Worm (Caenorhabditis elegans) whole organism, L2 larva: ENCODE results near the gene C01G10.5.

ENCODE experiments used
- C34F6.9 ChIP-seq: fragments of 150-350 bp; optimal IDR thresholded peaks from 2 replicates; lab custom pipeline; 2014; ENCODE audit warnings: missing biosample characterization, missing genetic modification characterization
- F13H6.1 ChIP-seq: sonication (generic microtip); optimal IDR thresholded peaks from 2 replicates; lab custom pipeline; 2016; ENCODE audit warnings: missing genetic modification characterization, missing compliant biosample characterization
- R02D3.7 ChIP-seq: fragments of 150-350 bp; optimal IDR thresholded peaks from 2 replicates; lab custom pipeline; 2014; ENCODE audit warnings: missing biosample characterization, missing genetic modification characterization
- Y55F3AM.14 ChIP-seq: fragments of 200-800 bp; sonication (Bioruptor generic); optimal IDR thresholded peaks from 2 replicates; lab custom pipeline; 2018; ENCODE audit warnings: mild to moderate bottlenecking, missing genetic modification characterization, missing compliant biosample characterization
- ZK546.5 ChIP-seq: sonication (generic microtip); optimal IDR thresholded peaks from 2 replicates; lab custom pipeline; 2017; ENCODE audit warnings: missing biosample characterization, missing genetic modification characterization
- alr-1 ChIP-seq: fragments of 150-350 bp; optimal IDR thresholded peaks from 2 replicates; lab custom pipeline; 2014; ENCODE audit warnings: missing biosample characterization, missing genetic modification characterization
- aly-2 ChIP-seq: fragments of 150-350 bp; optimal IDR thresholded peaks from 2 replicates; lab custom pipeline; 2014; ENCODE audit warnings: missing biosample characterization, missing genetic modification characterization
- ama-1 ChIP-seq: fragments of 150-350 bp; optimal IDR thresholded peaks from 2 replicates; lab custom pipeline; 2018; ENCODE audit warnings: inconsistent platforms
- blmp-1 ChIP-seq: sonication (generic microtip); optimal IDR thresholded peaks from 2 replicates; lab custom pipeline; 2017; ENCODE audit warnings: missing genetic modification characterization, mild to moderate bottlenecking, missing compliant biosample characterization, antibody characterized with exemption, moderate library complexity; ENCODE audit not compliant: insufficient read depth
- ceh-16 ChIP-seq: fragments of 150-350 bp; optimal IDR thresholded peaks from 2 replicates; lab custom pipeline; 2014; ENCODE audit warnings: missing biosample characterization, missing genetic modification characterization
- ceh-82 ChIP-seq: fragments of 150-350 bp; optimal IDR thresholded peaks from 2 replicates; lab custom pipeline; 2014; ENCODE audit warnings: missing biosample characterization, missing genetic modification characterization
- crh-2 ChIP-seq: sonication (generic microtip); optimal IDR thresholded peaks from 2 replicates; lab custom pipeline; 2017; ENCODE audit warnings: missing biosample characterization, missing genetic modification characterization
- dmd-4 ChIP-seq: sonication (generic microtip); optimal IDR thresholded peaks from 2 replicates; lab custom pipeline; 2017; ENCODE audit warnings: missing biosample characterization, missing genetic modification characterization
- egl-27 ChIP-seq: sonication (generic microtip); optimal IDR thresholded peaks from 3 replicates; lab custom pipeline; 2017; ENCODE audit warnings: missing biosample characterization, missing genetic modification reagents, missing genetic modification characterization
- fos-1 ChIP-seq: fragments of 150-350 bp; optimal IDR thresholded peaks from 2 replicates; lab custom pipeline; 2014; ENCODE audit warnings: missing biosample characterization, missing genetic modification characterization
- gmeb-1 ChIP-seq: fragments of 150-350 bp; optimal IDR thresholded peaks from 2 replicates; lab custom pipeline; 2014; ENCODE audit warnings: missing biosample characterization, missing genetic modification characterization
- lin-11 ChIP-seq: fragments of 150-350 bp; sonication (generic microtip); optimal IDR thresholded peaks from 2 replicates; lab custom pipeline; 2014; ENCODE audit warnings: missing biosample characterization, missing genetic modification characterization, inconsistent platforms, mixed read lengths
- lin-39 ChIP-seq: fragments of 150-350 bp; optimal IDR thresholded peaks from 2 replicates; lab custom pipeline; 2014; ENCODE audit warnings: missing biosample characterization, missing genetic modification reagents, missing genetic modification characterization
- lsy-2 ChIP-seq, 2 experiments: fragments of 150-350 bp in 1 of 2; sonication (generic microtip) in 1 of 2; optimal IDR thresholded peaks; 2 replicates each; lab custom pipeline; 2014 to 2017; ENCODE audit warnings: missing biosample characterization in 2 of 2, missing genetic modification characterization in 2 of 2
- nhr-11 ChIP-seq: fragments of 150-350 bp; optimal IDR thresholded peaks from 2 replicates; lab custom pipeline; 2014; ENCODE audit warnings: missing biosample characterization, missing genetic modification characterization
- nhr-129 ChIP-seq: fragments of 150-350 bp; optimal IDR thresholded peaks from 2 replicates; lab custom pipeline; 2014; ENCODE audit warnings: missing biosample characterization, missing genetic modification characterization
- nhr-21 ChIP-seq: fragments of 150-350 bp; optimal IDR thresholded peaks from 2 replicates; lab custom pipeline; 2014; ENCODE audit warnings: missing biosample characterization, missing genetic modification characterization
- nhr-23 ChIP-seq: fragments of 150-350 bp; optimal IDR thresholded peaks from 2 replicates; lab custom pipeline; 2014; ENCODE audit warnings: missing biosample characterization, missing genetic modification reagents, missing genetic modification characterization
- nhr-237 ChIP-seq: fragments of 150-350 bp; optimal IDR thresholded peaks from 2 replicates; lab custom pipeline; 2014; ENCODE audit warnings: missing biosample characterization, missing genetic modification characterization
- nhr-25 ChIP-seq: fragments of 150-350 bp; sonication (generic microtip); optimal IDR thresholded peaks from 3 replicates; lab custom pipeline; 2014; ENCODE audit warnings: missing biosample characterization, missing genetic modification characterization
- nhr-6 ChIP-seq: fragments of 150-350 bp; optimal IDR thresholded peaks from 2 replicates; lab custom pipeline; 2014; ENCODE audit warnings: missing biosample characterization, missing genetic modification characterization
- nhr-77 ChIP-seq: fragments of 150-350 bp; optimal IDR thresholded peaks from 2 replicates; lab custom pipeline; 2014; ENCODE audit warnings: missing biosample characterization, missing genetic modification characterization
- peb-1 ChIP-seq: fragments of 150-350 bp; optimal IDR thresholded peaks from 2 replicates; lab custom pipeline; 2014; ENCODE audit warnings: missing biosample characterization, missing genetic modification characterization
- skn-1 ChIP-seq: sonication (generic microtip); optimal IDR thresholded peaks from 2 replicates; lab custom pipeline; 2017; ENCODE audit warnings: missing biosample characterization, missing genetic modification characterization
- sma-9 ChIP-seq, 2 experiments: fragments of 150-350 bp in 1 of 2; sonication (generic microtip) in 1 of 2; optimal IDR thresholded peaks; 2 replicates each; lab custom pipeline; 2014 to 2016; ENCODE audit warnings: missing genetic modification characterization in 2 of 2, mild to moderate bottlenecking in 1 of 2, missing biosample characterization in 1 of 2, missing compliant biosample characterization in 1 of 2, missing genetic modification reagents in 1 of 2, moderate library complexity in 1 of 2
- snpc-4 ChIP-seq: fragments of 150-350 bp; optimal IDR thresholded peaks from 2 replicates; lab custom pipeline; 2014; ENCODE audit warnings: missing biosample characterization, missing genetic modification characterization
- unc-39 ChIP-seq: fragments of 150-350 bp; optimal IDR thresholded peaks from 2 replicates; lab custom pipeline; 2014; ENCODE audit warnings: missing biosample characterization, missing genetic modification characterization
- unc-55 ChIP-seq: fragments of 150-350 bp; sonication (generic microtip); optimal IDR thresholded peaks from 3 replicates; lab custom pipeline; 2014; ENCODE audit warnings: missing biosample characterization, missing genetic modification reagents, missing genetic modification characterization
- unc-62 ChIP-seq: fragments of 150-350 bp; optimal IDR thresholded peaks from 2 replicates; lab custom pipeline; 2014; ENCODE audit warnings: missing biosample characterization, missing genetic modification reagents, missing genetic modification characterization
- zag-1 ChIP-seq: fragments of 150-350 bp; optimal IDR thresholded peaks from 2 replicates; lab custom pipeline; 2014; ENCODE audit warnings: missing biosample characterization, missing genetic modification characterization
- ztf-11 ChIP-seq: sonication (generic microtip); optimal IDR thresholded peaks from 2 replicates; lab custom pipeline; 2017; ENCODE audit warnings: missing biosample characterization, missing genetic modification characterization
- ztf-4 ChIP-seq: fragments of 150-350 bp; optimal IDR thresholded peaks from 2 replicates; lab custom pipeline; 2014; ENCODE audit warnings: missing biosample characterization, missing genetic modification characterization

The C01G10.5 gene

DNA sequence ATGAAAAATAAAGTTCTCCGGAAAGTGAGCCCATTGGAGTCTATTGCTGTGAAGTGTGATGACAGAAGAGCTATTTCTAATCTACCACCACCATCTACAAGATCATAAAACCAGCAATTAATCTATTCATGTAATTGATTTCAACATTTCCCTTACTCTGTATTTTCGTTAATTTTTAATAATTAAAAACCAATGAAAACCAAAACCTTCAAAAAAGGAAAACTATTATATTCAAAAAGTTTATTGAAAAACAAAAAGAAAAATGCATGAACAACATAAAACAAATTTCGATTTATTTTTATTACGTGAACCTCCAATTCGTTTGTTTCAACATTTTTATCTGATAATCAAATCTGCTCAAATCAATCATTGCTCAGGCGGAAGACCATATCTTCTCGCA is 10.1 kb upstream of the C01G10.5 start, which contains the start of gene C01G10.1:
Gene C01G10.1 (plus strand): TSS at position 301 of the 400 bp plus-strand sequence.
- TF ChIP-seq unc-62 (GFP tag; lab: Kevin White, UChicago) (no peak), ceh-16 (no peak), crh-2 (tag; lab: Kevin White, UChicago) (no peak), snpc-4 (tag; lab: Kevin White, UChicago) (no peak)

DNA sequence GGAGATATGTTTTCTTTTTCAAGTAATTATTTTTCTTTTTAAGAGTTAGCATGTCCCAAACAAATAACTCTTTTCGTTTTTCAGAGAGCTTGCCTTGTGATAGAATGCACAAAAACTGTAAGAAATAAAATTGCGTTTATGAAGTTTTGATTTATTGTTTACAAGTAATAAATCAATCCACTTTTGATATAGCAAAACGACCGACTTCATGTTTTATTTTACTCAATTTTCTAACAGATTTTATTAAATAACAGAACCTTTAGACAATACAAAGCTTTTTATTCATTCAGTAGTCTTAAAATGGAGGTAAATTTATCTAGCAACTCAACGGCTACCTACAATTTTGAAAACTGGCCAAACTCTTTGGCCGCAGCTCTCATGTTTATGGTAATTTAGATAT is 5.4 kb upstream of the C01G10.5 start, which contains the start of gene srx-78:
Gene srx-78 (plus strand): TSS at position 301 of the 400 bp plus-strand sequence.
- TF ChIP-seq R02D3.7 (tag; lab: Kevin White, UChicago) (no peak), C34F6.9 (tag; lab: Kevin White, UChicago) (no peak), ceh-82 (no peak), ztf-4 (no peak), ceh-16 (no peak), crh-2 (tag; lab: Kevin White, UChicago) (no peak), F13H6.1 (no peak), nhr-11 (tag; lab: Kevin White, UChicago) (no peak), gmeb-1 (tag; lab: Kevin White, UChicago) (no peak), ztf-11 (tag; lab: Kevin White, UChicago) (no peak)

DNA sequence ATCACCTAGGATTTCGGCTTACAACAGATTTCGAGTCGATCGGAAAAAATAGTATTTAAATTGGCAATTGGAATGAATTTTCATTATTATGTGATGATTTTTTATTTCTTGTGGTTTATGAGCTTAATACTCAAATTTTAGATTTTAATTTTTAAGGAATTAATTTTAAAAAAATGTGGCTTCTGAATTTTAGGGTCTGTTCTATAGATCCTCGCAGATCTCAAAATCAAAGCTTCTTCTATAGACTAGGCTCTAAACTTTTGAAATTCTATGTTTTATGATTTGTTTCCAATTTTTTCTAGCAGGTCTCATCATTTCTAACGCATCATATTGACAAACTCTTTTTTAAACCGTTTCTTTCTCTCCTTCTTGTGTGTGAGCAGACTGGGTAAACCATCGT is 3.3 kb upstream of the C01G10.5 start, which contains the start of gene txt-12:
Gene txt-12 (plus strand): TSS at position 301 of the 400 bp plus-strand sequence.
- TF ChIP-seq unc-39 (tag; lab: Kevin White, UChicago) = no peak
- TF ChIP-seq nhr-25 (tag; lab: Kevin White, UChicago) = no peak
- no peak for TF ChIP-seq alr-1
- TF ChIP-seq nhr-77 (tag; lab: Kevin White, UChicago) = no peak
- TF ChIP-seq ZK546.5 (tag; lab: Kevin White, UChicago) = no peak
- TF ChIP-seq aly-2 (tag; lab: Kevin White, UChicago) = no peak
- no peak for TF ChIP-seq lsy-2 (tag; optimal IDR thresholded peaks at IDR 0.05; lab: Kevin White, UChicago)
- TF ChIP-seq nhr-129 = no peak
- no peak for TF ChIP-seq skn-1 (tag; lab: Kevin White, UChicago)
- TF ChIP-seq ceh-16 = no peak
- no peak for TF ChIP-seq crh-2 (tag; lab: Kevin White, UChicago)
- no peak for TF ChIP-seq nhr-6 (tag; lab: Kevin White, UChicago)
- TF ChIP-seq lin-39 (tag; lab: Kevin White, UChicago) = no peak
- no peak for TF ChIP-seq sma-9 (GFP tag; optimal IDR thresholded peaks at IDR 0.05; lab: Kevin White, UChicago)
- TF ChIP-seq sma-9 (tag; optimal IDR thresholded peaks at IDR 0.05; lab: Kevin White, UChicago) = no peak
- no peak for TF ChIP-seq blmp-1 (tag; lab: Kevin White, UChicago)
- no peak for TF ChIP-seq egl-27
- TF ChIP-seq peb-1 = no peak
- no peak for TF ChIP-seq ceh-82

DNA sequence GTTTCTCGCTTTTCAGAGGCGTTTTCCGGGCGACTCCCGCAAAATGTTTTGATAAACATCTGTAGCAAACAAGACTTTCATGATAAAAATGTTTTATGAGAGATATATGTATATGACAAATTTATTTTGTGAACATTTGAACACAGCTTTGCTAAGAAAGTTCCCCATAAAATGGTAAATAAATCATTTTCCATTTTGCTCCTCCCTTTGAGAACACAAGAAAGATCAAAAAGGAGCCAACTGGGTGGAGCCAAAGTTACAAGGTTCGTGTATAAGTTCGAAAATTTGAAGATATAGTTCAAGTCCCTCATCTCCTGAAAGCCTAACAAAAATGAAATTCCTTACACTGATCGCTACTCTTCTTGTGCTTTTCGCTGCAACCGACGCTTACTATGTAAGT is 1.1 kb upstream of the C01G10.5 start, which contains the start of gene C01G10.17:
Gene C01G10.17 (plus strand): TSS at position 301 of the 400 bp plus-strand sequence.
- TF ChIP-seq fos-1 (tag; lab: Kevin White, UChicago) = no peak

DNA sequence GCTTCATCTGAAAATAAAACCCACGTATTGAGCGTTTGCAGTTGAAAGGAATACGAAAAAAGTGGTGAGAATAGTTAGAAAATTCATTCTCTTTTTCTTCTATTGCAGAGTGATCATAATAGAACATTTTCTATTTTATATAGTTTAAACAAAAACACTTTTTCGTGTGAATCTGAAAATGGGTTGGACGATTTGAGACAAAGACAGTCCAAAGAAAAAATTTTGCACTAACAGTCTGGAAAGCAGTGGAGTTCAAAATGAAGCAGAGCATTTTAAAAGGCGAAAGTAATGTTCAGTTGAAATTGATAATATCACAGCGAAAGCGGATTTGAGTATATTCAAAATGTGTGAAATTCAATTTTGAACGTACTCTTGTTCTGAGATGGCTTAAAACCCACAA is 725 bp downstream of the C01G10.5 start, which contains the start of gene C01G10.18:
Gene C01G10.18 (minus strand): TSS at position 101 of the 400 bp plus-strand sequence.
- TF ChIP-seq ZK546.5 (tag; lab: Kevin White, UChicago) = no peak
- no peak for TF ChIP-seq ztf-4
- no peak for TF ChIP-seq sma-9 (GFP tag; optimal IDR thresholded peaks at IDR 0.05; lab: Kevin White, UChicago)
- TF ChIP-seq sma-9 (tag; optimal IDR thresholded peaks at IDR 0.05; lab: Kevin White, UChicago) = no peak
- TF ChIP-seq zag-1 = no peak
- no peak for TF ChIP-seq nhr-77 (tag; lab: Kevin White, UChicago)
- no peak for TF ChIP-seq alr-1
- no peak for TF ChIP-seq blmp-1 (tag; lab: Kevin White, UChicago)
- no peak for TF ChIP-seq Y55F3AM.14 (GFP tag; lab: Kevin White, UChicago)
- no peak for TF ChIP-seq nhr-23
- no peak for TF ChIP-seq ztf-11 (tag; lab: Kevin White, UChicago)
- TF ChIP-seq lin-11 = no peak
- TF ChIP-seq snpc-4 (tag; lab: Kevin White, UChicago) = no peak
- TF ChIP-seq dmd-4 (tag; lab: Kevin White, UChicago) = no peak
- TF ChIP-seq ama-1 = no peak
- no peak for TF ChIP-seq unc-55
- no peak for TF ChIP-seq nhr-25 (tag; lab: Kevin White, UChicago)
- no peak for TF ChIP-seq nhr-237 (tag; lab: Kevin White, UChicago)
- no peak for TF ChIP-seq aly-2 (tag; lab: Kevin White, UChicago)
- no peak for TF ChIP-seq nhr-21
